Worm (Caenorhabditis elegans): Measurements from ENCODE around the gene pin-2.
A peak's percentile ranks its signal among the peaks of the same experiment; 100 is the strongest.

DNA sequence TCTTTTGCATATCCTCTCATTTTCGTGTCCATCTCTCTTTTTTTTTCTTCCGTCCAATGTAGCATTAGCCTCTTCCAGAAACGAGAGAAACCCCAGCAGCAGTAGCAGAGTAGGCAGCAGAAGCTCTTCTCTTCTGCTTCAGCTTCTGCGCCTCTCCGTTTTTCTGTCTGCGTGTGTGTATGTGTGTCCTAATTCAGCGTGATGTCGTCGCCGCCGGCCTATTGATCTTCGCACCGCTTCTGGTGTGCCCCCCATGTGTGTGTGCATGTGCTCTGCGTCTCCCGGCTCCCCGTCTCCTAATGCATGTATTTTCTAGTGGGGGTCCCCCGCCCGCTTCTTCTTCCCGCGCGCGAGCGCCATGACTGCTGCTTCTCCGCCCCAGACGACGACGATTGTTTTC is 22.2 kb upstream of the pin-2 start:
- TF ChIP-seq fos-1 (tag; optimal IDR thresholded peaks at IDR 0.05) (peak; percentile 20), elt-3 (tag; optimal IDR thresholded peaks at IDR 0.05) (no peak), ceh-82 (tag; optimal IDR thresholded peaks at IDR 0.05) (no peak), unc-39 (tag; optimal IDR thresholded peaks at IDR 0.05) (peak; percentile 32), snpc-4 (tag; optimal IDR thresholded peaks at IDR 0.05) (no peak), R02D3.7 (tag; optimal IDR thresholded peaks at IDR 0.05) (no peak), blmp-1 (tag; optimal IDR thresholded peaks at IDR 0.05; ENCODE audit: insufficient read depth) (no peak), aly-2 (tag; optimal IDR thresholded peaks at IDR 0.05) (no peak), nhr-77 (tag; optimal IDR thresholded peaks at IDR 0.05) (no peak), nhr-129 (tag; optimal IDR thresholded peaks at IDR 0.05) (peak; percentile 61), lin-39 (tag; optimal IDR thresholded peaks at IDR 0.05) (no peak), unc-62 (GFP tag; optimal IDR thresholded peaks at IDR 0.05) (no peak), C34F6.9 (tag; optimal IDR thresholded peaks at IDR 0.05) (peak; percentile 70)
